Worm (Caenorhabditis elegans): ENCODE measurements around the gene tmbi-4.

ce11 chrX:9145848-9146247 lies 4.6 kb upstream of the tmbi-4 start, which contains the start of gene B0563.5:
- TF ChIP-seq ztf-23 (GFP tag; IDR thresholded peaks at IDR 0.05) = no peak
- TF ChIP-seq med-1 (GFP tag; optimal IDR thresholded peaks at IDR 0.05; ENCODE audit: insufficient read depth) = no peak
- no peak for TF ChIP-seq tab-1 (GFP tag; IDR thresholded peaks at IDR 0.05)
- TF ChIP-seq klf-2 (GFP tag; conservative IDR thresholded peaks at IDR 0.05) = no peak
- TF ChIP-seq cog-1 (tag; optimal IDR thresholded peaks at IDR 0.05) = no peak
- TF ChIP-seq flt-1 (GFP tag; IDR thresholded peaks at IDR 0.05) = no peak
- TF ChIP-seq ztf-29 (GFP tag; IDR thresholded peaks at IDR 0.05) = no peak

Data from whole organism, midembryonic.